Worm (Caenorhabditis elegans) whole organism, L4/young adult: Measurements from ENCODE around the gene C13B4.1.

Experiments
- W03F9.2 ChIP-seq: fragments of 150-350 bp; optimal IDR thresholded peaks from 2 replicates; lab custom pipeline; 2014; ENCODE audit warnings: missing biosample characterization, missing genetic modification characterization
- dao-5 ChIP-seq: sonication (generic microtip); optimal IDR thresholded peaks from 2 replicates; lab custom pipeline; 2016; ENCODE audit warnings: missing genotype, missing genetic modification characterization, moderate library complexity, missing compliant biosample characterization
- him-1 ChIP-seq: sonication (generic microtip); optimal IDR thresholded peaks from 2 replicates; lab custom pipeline; 2016; ENCODE audit warnings: missing genotype, missing genetic modification reagents, missing genetic modification characterization, missing compliant biosample characterization

DNA sequence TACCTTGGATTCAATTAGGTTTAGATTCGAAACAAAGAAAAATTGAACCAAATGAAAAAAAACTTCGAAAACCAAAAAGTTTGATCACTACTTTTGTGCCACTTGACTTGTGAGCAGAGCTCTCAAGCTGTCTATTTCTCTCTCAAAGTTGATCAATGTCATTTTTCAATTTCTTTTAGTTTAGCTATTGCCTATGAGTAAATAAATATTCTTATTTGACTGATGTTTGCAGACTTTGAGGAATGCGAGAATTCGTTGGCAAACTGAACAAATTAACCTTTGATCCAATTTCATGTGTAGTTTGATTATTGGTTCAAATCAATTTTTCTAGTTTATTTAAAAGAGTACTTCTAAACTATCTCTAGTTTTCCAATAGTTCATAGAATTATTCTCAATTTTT lies 4.4 kb upstream of the C13B4.1 start:
- no peak for TF ChIP-seq dao-5
- no peak for TF ChIP-seq him-1 (tag; lab: Kevin White, UChicago)
- TF ChIP-seq W03F9.2 (tag; lab: Kevin White, UChicago): no peak
